Worm (Caenorhabditis elegans): ENCODE results near the gene mrp-6.
A peak's percentile ranks its signal among the peaks of the same experiment; 100 is the strongest.

mrp-6 gene

ce11 chrX:4137452-4138164 lies 48.9 kb downstream of the mrp-6 start (continued):
- no peak for TF ChIP-seq duxl-1 (tag; optimal IDR thresholded peaks at IDR 0.05; ENCODE audit: poor library complexity)
- no peak for TF ChIP-seq nhr-41 (GFP tag; IDR thresholded peaks at IDR 0.05)
- TF ChIP-seq sdz-12 (GFP tag; optimal IDR thresholded peaks at IDR 0.05): no peak
- peak; percentile 57 for TF ChIP-seq nhr-28 (tag; optimal IDR thresholded peaks at IDR 0.05)
- TF ChIP-seq daf-19 (GFP tag; conservative IDR thresholded peaks at IDR 0.05): no peak
- TF ChIP-seq lir-3 (tag; optimal IDR thresholded peaks at IDR 0.05): no peak
- no peak for TF ChIP-seq lin-15B (tag; optimal IDR thresholded peaks at IDR 0.05)
- TF ChIP-seq unc-39 (tag; optimal IDR thresholded peaks at IDR 0.05): no peak
- no peak for TF ChIP-seq nhr-237 (tag; optimal IDR thresholded peaks at IDR 0.05)
- TF ChIP-seq Y75B8A.6 (GFP tag; IDR thresholded peaks at IDR 0.05): no peak
- no peak for TF ChIP-seq ama-1 (optimal IDR thresholded peaks at IDR 0.05)
- no peak for TF ChIP-seq tag-97 (GFP tag; IDR thresholded peaks at IDR 0.05)
- no peak for TF ChIP-seq nhr-25 (tag; optimal IDR thresholded peaks at IDR 0.05; ENCODE audit: borderline replicate concordance, insufficient read depth)
- no peak for TF ChIP-seq cey-2 (tag; optimal IDR thresholded peaks at IDR 0.05; ENCODE audit: borderline replicate concordance, insufficient read depth)
- peak; percentile 59 for TF ChIP-seq ctbp-1 (GFP tag; IDR thresholded peaks at IDR 0.05)
- TF ChIP-seq ces-1 (GFP tag; optimal IDR thresholded peaks at IDR 0.05): no peak
- TF ChIP-seq skn-1 (tag; optimal IDR thresholded peaks at IDR 0.05): no peak
- no peak for TF ChIP-seq tra-1 (GFP tag; IDR thresholded peaks at IDR 0.05)
- TF ChIP-seq zip-2 (tag; optimal IDR thresholded peaks at IDR 0.05): no peak
- peak; percentile 47; the same call in 1 of the 2 replicates for TF ChIP-seq nhr-42 (GFP tag; IDR thresholded peaks at IDR 0.05)
- TF ChIP-seq ceh-20 (GFP tag; IDR thresholded peaks at IDR 0.05): 0 out of 2 replicates have a peak, but pooled peaks have one; percentile 10
- no peak for TF ChIP-seq unc-130 (GFP tag; optimal IDR thresholded peaks at IDR 0.05)
- TF ChIP-seq mxl-2 (GFP tag; conservative IDR thresholded peaks at IDR 0.05): no peak
- peak in 1 of 2 experiments; percentile 75 for TF ChIP-seq mdl-1 (tag; optimal IDR thresholded peaks at IDR 0.05)
- no peak for TF ChIP-seq egl-27 (tag; optimal IDR thresholded peaks at IDR 0.05)
- no peak for TF ChIP-seq nhr-76 (tag; optimal IDR thresholded peaks at IDR 0.05)
- TF ChIP-seq ceh-62 (tag; optimal IDR thresholded peaks at IDR 0.05): no peak
- TF ChIP-seq lsy-2 (tag; optimal IDR thresholded peaks at IDR 0.05): peak in 1 of 2 experiments; percentile 21
- no peak for TF ChIP-seq arid-1 (GFP tag; conservative IDR thresholded peaks at IDR 0.05)
- TF ChIP-seq lin-39 (tag; optimal IDR thresholded peaks at IDR 0.05): no peak
- no peak for TF ChIP-seq lin-13 (GFP tag; optimal IDR thresholded peaks at IDR 0.05)
- TF ChIP-seq hlh-11 (tag; optimal IDR thresholded peaks at IDR 0.05): peak; percentile 64
- peak; percentile 29 for TF ChIP-seq aha-1 (tag)
- TF ChIP-seq dve-1 (tag; optimal IDR thresholded peaks at IDR 0.05; ENCODE audit: insufficient read depth): peak; percentile 30
- no peak for TF ChIP-seq saeg-2 (GFP tag; IDR thresholded peaks at IDR 0.05)

- TF ChIP-seq aha-1 (tag) (peak; percentile 93), mdl-1 (tag; optimal IDR thresholded peaks at IDR 0.05) (peak in 1 of 2 experiments; percentile 43), lin-15B (tag; optimal IDR thresholded peaks at IDR 0.05) (no peak), T26A8.4 (GFP tag; IDR thresholded peaks at IDR 0.05) (0 out of 2 replicates have a peak, but pooled peaks have one; percentile 8), daf-16 (GFP tag; optimal IDR thresholded peaks at IDR 0.05) (no peak), daf-16 (tag; optimal IDR thresholded peaks at IDR 0.05) (peak; percentile 53), daf-12 (tag; optimal IDR thresholded peaks at IDR 0.05) (no peak), nhr-237 (tag; optimal IDR thresholded peaks at IDR 0.05) (no peak), cey-2 (tag; optimal IDR thresholded peaks at IDR 0.05; ENCODE audit: borderline replicate concordance, insufficient read depth) (no peak), nhr-42 (GFP tag; IDR thresholded peaks at IDR 0.05) (0 out of 2 replicates have a peak, but pooled peaks have one; percentile 17), mxl-3 (GFP tag; optimal IDR thresholded peaks at IDR 0.05) (peak; percentile 46), R02D3.7 (tag; optimal IDR thresholded peaks at IDR 0.05) (no peak), hlh-11 (tag; optimal IDR thresholded peaks at IDR 0.05) (peak; percentile 12), hlh-30 (tag; optimal IDR thresholded peaks at IDR 0.05; ENCODE audit: insufficient read depth) (peak; percentile 63)
Observed at ce11 chrX:4136547-4137311, 49.8 kb downstream of the mrp-6 start.

Measured in whole organism, L4 larva.